Worm (Caenorhabditis elegans) whole organism, young adult: Measurements from ENCODE around the gene F11A5.13.

Experiments used
- F49E8.2 ChIP-seq: sonication (generic microtip); optimal IDR thresholded peaks from 3 replicates; lab custom pipeline; 2017; ENCODE audit warnings: missing genetic modification characterization, mild to moderate bottlenecking, missing compliant biosample characterization, antibody characterized with exemption, moderate library complexity; ENCODE audit not compliant: insufficient read depth
- attf-6 ChIP-seq: fragments of 200-800 bp; sonication (Bioruptor generic); IDR thresholded peaks from 2 replicates; pipeline ENCODE4 v1.3.6; 2022; ENCODE audit warnings: missing genetic modification reagents, missing genetic modification characterization, missing compliant biosample characterization
- ceh-27 ChIP-seq: fragments of 200-800 bp; sonication (Bioruptor generic); optimal IDR thresholded peaks from 2 replicates; lab custom pipeline; 2018; ENCODE audit warnings: mild to moderate bottlenecking, missing genetic modification characterization, moderate library complexity, missing compliant biosample characterization
- xnd-1 ChIP-seq: sonication (generic microtip); optimal IDR thresholded peaks from 2 replicates; lab custom pipeline; 2016; ENCODE audit warnings: missing genotype, missing genetic modification reagents, missing genetic modification characterization, missing compliant biosample characterization

- TF ChIP-seq ceh-27 = no peak
- TF ChIP-seq xnd-1 (tag; lab: Kevin White, UChicago) = no peak
- no peak for TF ChIP-seq F49E8.2 (tag; lab: Kevin White, UChicago)
- TF ChIP-seq attf-6 = no peak
These were observed 31.8 kb downstream of the F11A5.13 start, which contains the start of gene rabr-4 for ce11 chrV:16194639-16195038.
